Worm (Caenorhabditis elegans) whole organism, L3 larva: Measurements from ENCODE around the gene wht-6.

Source experiments
- aly-2 ChIP-seq: fragments of 150-350 bp; optimal IDR thresholded peaks from 2 replicates; lab custom pipeline; 2014; ENCODE audit warnings: missing biosample characterization, missing genetic modification characterization
- egl-27 ChIP-seq: sonication (generic microtip); optimal IDR thresholded peaks from 4 replicates; lab custom pipeline; 2017; ENCODE audit warnings: missing biosample characterization, missing genetic modification reagents, missing genetic modification characterization
- nfya-1 ChIP-seq: sonication (generic microtip); optimal IDR thresholded peaks from 2 replicates; lab custom pipeline; 2017; ENCODE audit warnings: missing genetic modification characterization, mild to moderate bottlenecking, missing compliant biosample characterization, antibody characterized with exemption, moderate library complexity; ENCODE audit not compliant: insufficient read depth
- nhr-77 ChIP-seq: fragments of 150-350 bp; optimal IDR thresholded peaks from 2 replicates; lab custom pipeline; 2014; ENCODE audit warnings: missing biosample characterization, missing genetic modification characterization
- unc-62 ChIP-seq: fragments of 150-350 bp; sonication (generic microtip); optimal IDR thresholded peaks from 4 replicates; lab custom pipeline; 2014; ENCODE audit warnings: missing biosample characterization, missing genetic modification reagents, missing genetic modification characterization

- TF ChIP-seq egl-27 (tag; lab: Kevin White, UChicago) = no peak
- no peak for TF ChIP-seq aly-2
- TF ChIP-seq nfya-1 = no peak
- TF ChIP-seq nhr-77 = no peak
- no peak for TF ChIP-seq unc-62 (GFP tag; lab: Kevin White, UChicago)
These were observed 17.4 kb upstream of the wht-6 start, which contains the start of gene jhdm-1 for ce11 chrIII:6454183-6454582.
